Worm (Caenorhabditis elegans): Measurements from ENCODE around the gene F59D12.2.
A peak's percentile ranks its signal among the peaks of the same experiment; 100 is the strongest.

DNA sequence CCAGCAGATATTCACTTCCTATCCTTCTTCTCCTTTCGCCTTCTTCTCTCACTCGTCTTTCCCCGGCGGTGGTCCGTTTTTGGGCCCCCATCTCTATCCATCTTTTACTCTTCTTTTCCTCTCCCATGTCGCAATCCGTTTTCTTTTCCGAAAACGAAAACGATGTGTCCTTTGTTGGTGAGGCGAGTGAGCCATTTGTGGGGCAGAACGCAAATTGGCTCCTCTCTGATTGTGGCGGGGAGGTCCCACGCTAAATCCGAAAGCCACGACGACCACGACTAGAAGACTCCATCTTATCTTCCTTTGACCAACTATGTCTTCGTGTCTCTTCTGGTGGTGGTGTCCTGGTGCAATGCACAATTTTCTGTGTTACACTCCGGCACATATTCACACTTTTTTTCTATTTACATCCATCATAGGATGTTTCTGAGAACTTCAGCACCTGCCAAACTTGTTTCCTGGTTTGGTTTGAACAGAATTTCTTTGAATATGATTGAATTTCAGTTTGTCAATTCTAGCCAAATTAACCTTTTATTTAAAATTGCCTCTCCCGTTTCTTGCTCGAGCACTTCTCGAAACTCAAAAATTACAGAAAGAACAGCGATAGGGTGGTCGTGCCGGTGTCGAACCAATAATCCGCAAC lies 9.2 kb downstream of the F59D12.2 start, which contains the start of gene pcdr-1:
- TF ChIP-seq zip-2 (tag; optimal IDR thresholded peaks at IDR 0.05) (no peak), unc-62 (GFP tag; optimal IDR thresholded peaks at IDR 0.05 in 1 of 2) (peak in 1 of 2 experiments; percentile 27), unc-62 (tag; optimal IDR thresholded peaks at IDR 0.05) (no peak), ceh-28 (tag; optimal IDR thresholded peaks at IDR 0.05) (no peak), ama-1 (optimal IDR thresholded peaks at IDR 0.05) (no peak), lin-13 (GFP tag; optimal IDR thresholded peaks at IDR 0.05) (no peak), aly-2 (tag; optimal IDR thresholded peaks at IDR 0.05) (no peak), Y48G9A.11 (GFP tag; IDR thresholded peaks at IDR 0.05) (no peak), ceh-44 (GFP tag; IDR thresholded peaks at IDR 0.05) (no peak), ctbp-1 (GFP tag; IDR thresholded peaks at IDR 0.05) (no peak), zag-1 (tag; optimal IDR thresholded peaks at IDR 0.05) (no peak), mdl-1 (tag; optimal IDR thresholded peaks at IDR 0.05) (no peak), fos-1 (tag; optimal IDR thresholded peaks at IDR 0.05) (no peak), ceh-82 (tag; optimal IDR thresholded peaks at IDR 0.05) (no peak)
